Fruit fly (Drosophila melanogaster): Measurements from ENCODE around the gene wntD.

DNA sequence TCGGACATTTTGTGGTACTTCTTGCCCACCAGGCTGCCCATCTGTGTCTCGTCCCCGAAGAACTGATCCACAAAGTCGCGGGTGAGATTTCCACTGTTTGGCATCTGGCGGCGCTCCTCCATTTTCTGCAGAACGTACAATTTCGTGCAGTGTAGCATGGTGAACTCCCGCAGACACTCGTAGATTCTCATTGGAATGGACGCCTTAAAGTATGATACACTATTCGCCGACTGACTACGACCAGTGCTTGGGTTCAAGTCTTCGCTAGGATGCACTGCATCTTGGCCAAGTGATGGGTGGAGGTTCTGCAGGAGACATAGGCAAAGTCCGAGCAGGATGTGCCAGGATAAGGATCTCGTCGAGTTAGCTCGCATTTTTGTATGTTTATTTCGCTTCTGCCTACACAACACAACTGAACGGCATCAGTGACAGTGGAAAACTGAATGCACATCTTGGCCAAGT is 6.8 kb downstream of the wntD start, which contains the start of gene CG15888:
- TF ChIP-seq pan (optimal IDR thresholded peaks at IDR 0.05) = no peak
- no peak for TF ChIP-seq Dll (optimal IDR thresholded peaks at IDR 0.05)
